Worm (Caenorhabditis elegans) whole organism, young adult: ENCODE data around the gene sra-28.

Experiments
- B0035.1 ChIP-seq: sonication (generic microtip); optimal IDR thresholded peaks from 2 replicates; lab custom pipeline; 2016; ENCODE audit warnings: missing genetic modification characterization, mild to moderate bottlenecking, missing compliant biosample characterization, missing genotype, missing genetic modification reagents
- B0261.1 ChIP-seq: sonication (generic microtip); optimal IDR thresholded peaks from 2 replicates; lab custom pipeline; 2016; ENCODE audit warnings: mild to moderate bottlenecking, missing genetic modification characterization, moderate library complexity, missing compliant biosample characterization
- C06A6.2 ChIP-seq: fragments of 200-800 bp; sonication (Bioruptor generic); conservative IDR thresholded peaks from 2 replicates; pipeline ENCODE4 v1.3.6; 2022; ENCODE audit warnings: missing genetic modification characterization, missing compliant biosample characterization
- C17E4.6 ChIP-seq: fragments of 200-800 bp; sonication (Bioruptor generic); IDR thresholded peaks from 2 replicates; pipeline ENCODE4 v1.3.6; 2022; ENCODE audit warnings: missing genetic modification reagents, missing genetic modification characterization, missing compliant biosample characterization
- F10E7.11 ChIP-seq: sonication (generic microtip); optimal IDR thresholded peaks from 2 replicates; lab custom pipeline; 2017; ENCODE audit warnings: mild to moderate bottlenecking, missing genetic modification characterization, moderate library complexity, missing compliant biosample characterization
- F22D6.2 ChIP-seq: sonication (generic microtip); optimal IDR thresholded peaks from 2 replicates; lab custom pipeline; 2016; ENCODE audit warnings: mild to moderate bottlenecking, missing genetic modification characterization, missing compliant biosample characterization
- F23B12.7 ChIP-seq: sonication (generic microtip); optimal IDR thresholded peaks from 2 replicates; lab custom pipeline; 2017; ENCODE audit warnings: missing genetic modification characterization, mild to moderate bottlenecking, missing compliant biosample characterization, antibody characterized with exemption, moderate library complexity; ENCODE audit not compliant: insufficient read depth
- F33H1.4 ChIP-seq: fragments of 200-800 bp; sonication (Bioruptor generic); IDR thresholded peaks from 2 replicates; pipeline ENCODE4 v1.3.6; 2022; ENCODE audit warnings: missing genetic modification reagents, missing genetic modification characterization, missing compliant biosample characterization
- F52B5.7 ChIP-seq: sonication (generic microtip); optimal IDR thresholded peaks from 2 replicates; lab custom pipeline; 2016; ENCODE audit warnings: mild to moderate bottlenecking, missing genetic modification characterization, missing compliant biosample characterization
- F57A8.1 ChIP-seq: fragments of 200-800 bp; sonication (Bioruptor generic); optimal IDR thresholded peaks from 2 replicates; lab custom pipeline; 2018; ENCODE audit warnings: mild to moderate bottlenecking, missing genetic modification characterization, moderate library complexity, missing compliant biosample characterization
- K11D2.4 ChIP-seq: fragments of 200-800 bp; sonication (Bioruptor generic); IDR thresholded peaks from 2 replicates; pipeline ENCODE4 v1.3.6; 2022; ENCODE audit warnings: missing genetic modification reagents, missing genetic modification characterization, missing compliant biosample characterization
- T26A5.8 ChIP-seq: sonication (generic microtip); optimal IDR thresholded peaks from 2 replicates; lab custom pipeline; 2016; ENCODE audit warnings: missing genetic modification characterization, missing compliant biosample characterization
- aptf-2 ChIP-seq: fragments of 200-800 bp; sonication (Bioruptor generic); conservative IDR thresholded peaks from 2 replicates; pipeline ENCODE4 v1.3.6; 2022; ENCODE audit warnings: missing genetic modification reagents, missing genetic modification characterization, missing compliant biosample characterization
- atf-7 ChIP-seq: sonication (generic microtip); optimal IDR thresholded peaks from 2 replicates; lab custom pipeline; 2017; ENCODE audit warnings: mild to moderate bottlenecking, missing genetic modification characterization, missing compliant biosample characterization
- athp-1 ChIP-seq: sonication (generic microtip); optimal IDR thresholded peaks from 2 replicates; lab custom pipeline; 2017; ENCODE audit warnings: mild to moderate bottlenecking, missing genetic modification characterization, missing compliant biosample characterization
- attf-3 ChIP-seq: fragments of 200-800 bp; sonication (Bioruptor generic); conservative IDR thresholded peaks from 2 replicates; pipeline ENCODE4 v1.3.6; 2022; ENCODE audit warnings: missing genetic modification reagents, missing genetic modification characterization, missing compliant biosample characterization
- cebp-1 ChIP-seq, 2 experiments: fragments of 200-800 bp in 1 of 2; sonication (Bioruptor generic) in 1 of 2; sonication (generic microtip) in 1 of 2; IDR thresholded peaks in 1 of 2; optimal IDR thresholded peaks in 1 of 2; 2 replicates each; pipeline versions ENCODE4 v1.3.6 to Lab custom; 2017 to 2022; ENCODE audit warnings: missing compliant biosample characterization in 2 of 2, missing genetic modification characterization in 2 of 2, mild to moderate bottlenecking in 1 of 2, missing genetic modification reagents in 1 of 2, moderate library complexity in 1 of 2
- ceh-40 ChIP-seq: fragments of 200-800 bp; sonication (Bioruptor generic); IDR thresholded peaks from 2 replicates; pipeline ENCODE4 v1.3.6; 2022; ENCODE audit warnings: missing genetic modification characterization, missing compliant biosample characterization
- ceh-79 ChIP-seq: sonication (generic microtip); optimal IDR thresholded peaks from 2 replicates; lab custom pipeline; 2017; ENCODE audit warnings: mild to moderate bottlenecking, missing genetic modification characterization, missing compliant biosample characterization
- ceh-91 ChIP-seq: fragments of 200-800 bp; sonication (Bioruptor generic); IDR thresholded peaks from 2 replicates; pipeline ENCODE4 v1.3.6; 2022; ENCODE audit warnings: missing genetic modification reagents, missing genetic modification characterization, missing compliant biosample characterization
- chd-7 ChIP-seq: sonication (generic microtip); optimal IDR thresholded peaks from 2 replicates; lab custom pipeline; 2016; ENCODE audit warnings: mild to moderate bottlenecking, missing genetic modification characterization, moderate library complexity, missing compliant biosample characterization
- die-1 ChIP-seq: sonication (generic microtip); optimal IDR thresholded peaks from 2 replicates; lab custom pipeline; 2016; ENCODE audit warnings: missing genotype, mild to moderate bottlenecking, missing genetic modification characterization, missing compliant biosample characterization
- dox-1 ChIP-seq: fragments of 200-800 bp; sonication (Bioruptor generic); IDR thresholded peaks from 2 replicates; pipeline ENCODE4 v1.3.6; 2022; ENCODE audit warnings: missing genetic modification reagents, missing genetic modification characterization, missing compliant biosample characterization
- ets-4 ChIP-seq: fragments of 200-800 bp; sonication (Bioruptor generic); optimal IDR thresholded peaks from 2 replicates; lab custom pipeline; 2018; ENCODE audit warnings: mild to moderate bottlenecking, missing genetic modification characterization, missing compliant biosample characterization
- hlh-12 ChIP-seq: sonication (generic microtip); optimal IDR thresholded peaks from 2 replicates; lab custom pipeline; 2016; ENCODE audit warnings: missing genetic modification characterization, missing compliant biosample characterization
- hmg-1.2 ChIP-seq: fragments of 200-800 bp; sonication (Bioruptor generic); IDR thresholded peaks from 2 replicates; pipeline ENCODE4 v1.3.6; 2022; ENCODE audit warnings: missing genetic modification reagents, missing genetic modification characterization, missing compliant biosample characterization
- hsf-1 ChIP-seq: fragments of 200-800 bp; sonication (Bioruptor generic); IDR thresholded peaks from 2 replicates; pipeline ENCODE4 v1.3.6; 2022; ENCODE audit warnings: missing genetic modification reagents, missing genetic modification characterization, missing compliant biosample characterization
- let-526 ChIP-seq: fragments of 200-800 bp; sonication (Bioruptor generic); IDR thresholded peaks from 2 replicates; pipeline ENCODE4 v1.3.6; 2022; ENCODE audit warnings: missing genetic modification reagents, missing genetic modification characterization, missing compliant biosample characterization
- lsy-27 ChIP-seq: sonication (generic microtip); optimal IDR thresholded peaks from 2 replicates; lab custom pipeline; 2017; ENCODE audit warnings: missing genetic modification characterization, mild to moderate bottlenecking, missing compliant biosample characterization, antibody characterized with exemption, missing genotype, borderline replicate concordance; ENCODE audit not compliant: insufficient read depth
- madf-10 ChIP-seq: sonication (generic microtip); optimal IDR thresholded peaks from 2 replicates; lab custom pipeline; 2016; ENCODE audit warnings: mild to moderate bottlenecking, missing genetic modification characterization, missing compliant biosample characterization
- madf-3 ChIP-seq: fragments of 200-800 bp; sonication (Bioruptor generic); IDR thresholded peaks from 2 replicates; pipeline ENCODE4 v1.3.6; 2022; ENCODE audit warnings: missing genetic modification reagents, missing genetic modification characterization, missing compliant biosample characterization
- mel-28 ChIP-seq: sonication (generic microtip); optimal IDR thresholded peaks from 2 replicates; lab custom pipeline; 2016; ENCODE audit warnings: borderline replicate concordance, mild to moderate bottlenecking, missing genetic modification characterization, missing compliant biosample characterization
- mes-4 ChIP-seq: sonication (generic microtip); optimal IDR thresholded peaks from 2 replicates; lab custom pipeline; 2016; ENCODE audit warnings: missing genotype, missing genetic modification characterization, missing compliant biosample characterization
- nfyb-1 ChIP-seq: fragments of 200-800 bp; sonication (Bioruptor generic); IDR thresholded peaks from 2 replicates; pipeline ENCODE4 v1.3.6; 2022; ENCODE audit warnings: missing genetic modification reagents, missing genetic modification characterization, missing compliant biosample characterization
- nhr-80 ChIP-seq: sonication (generic microtip); optimal IDR thresholded peaks from 2 replicates; lab custom pipeline; 2016; ENCODE audit warnings: missing genetic modification characterization, missing compliant biosample characterization
- nhr-90 ChIP-seq: sonication (generic microtip); optimal IDR thresholded peaks from 2 replicates; lab custom pipeline; 2016; ENCODE audit warnings: missing genotype, mild to moderate bottlenecking, missing genetic modification characterization, missing compliant biosample characterization
- pbrm-1 ChIP-seq: fragments of 200-800 bp; sonication (Bioruptor generic); IDR thresholded peaks from 2 replicates; pipeline ENCODE4 v1.3.6; 2022; ENCODE audit warnings: missing genetic modification reagents, missing genetic modification characterization, missing compliant biosample characterization
- pha-4 ChIP-seq: fragments of 150-350 bp; sonication (generic microtip); optimal IDR thresholded peaks from 2 replicates; lab custom pipeline; 2014; ENCODE audit warnings: missing biosample characterization, missing genetic modification reagents, missing genetic modification characterization
- rcor-1 ChIP-seq: fragments of 200-800 bp; sonication (Bioruptor generic); IDR thresholded peaks from 2 replicates; pipeline ENCODE4 v1.3.6; 2022; ENCODE audit warnings: missing genetic modification reagents, missing genetic modification characterization, missing compliant biosample characterization
- rec-8 ChIP-seq, 2 experiments: sonication (generic microtip); optimal IDR thresholded peaks; 2 replicates each; lab custom pipeline; 2016; ENCODE audit warnings: mild to moderate bottlenecking in 2 of 2, missing genetic modification characterization in 2 of 2, missing genetic modification reagents in 2 of 2, missing genotype in 2 of 2, missing biosample characterization in 1 of 2, missing compliant biosample characterization in 1 of 2, moderate library complexity in 1 of 2
- rpc-1 ChIP-seq, 2 experiments: fragments of 150-350 bp in 1 of 2; sonication (generic microtip) in 1 of 2; optimal IDR thresholded peaks; 2 replicates each; lab custom pipeline; 2014 to 2018; ENCODE audit warnings: missing biosample characterization in 1 of 2, missing genetic modification characterization in 1 of 2, missing genetic modification reagents in 1 of 2, missing genotype in 1 of 2
- sdz-38 ChIP-seq: sonication (generic microtip); optimal IDR thresholded peaks from 2 replicates; lab custom pipeline; 2016; ENCODE audit warnings: missing genotype, missing genetic modification characterization, missing compliant biosample characterization
- sea-2 ChIP-seq: fragments of 200-800 bp; sonication (Bioruptor generic); IDR thresholded peaks from 2 replicates; pipeline ENCODE4 v1.3.6; 2022; ENCODE audit warnings: missing genetic modification characterization, missing compliant biosample characterization
- snpc-1.1 ChIP-seq: sonication (generic microtip); optimal IDR thresholded peaks from 2 replicates; lab custom pipeline; 2017; ENCODE audit warnings: missing genetic modification characterization, mild to moderate bottlenecking, missing compliant biosample characterization, antibody characterized with exemption, moderate library complexity, missing genotype, missing genetic modification reagents; ENCODE audit not compliant: insufficient read depth
- sptf-2 ChIP-seq: fragments of 200-800 bp; sonication (Bioruptor generic); optimal IDR thresholded peaks from 2 replicates; lab custom pipeline; 2018; ENCODE audit warnings: mild to moderate bottlenecking, missing genetic modification characterization, missing compliant biosample characterization
- tbp1 ChIP-seq: fragments of 200-800 bp; sonication (Bioruptor generic); optimal IDR thresholded peaks from 2 replicates; lab custom pipeline; 2018; ENCODE audit warnings: mild to moderate bottlenecking, missing genetic modification characterization, missing compliant biosample characterization
- xnd-1 ChIP-seq: sonication (generic microtip); optimal IDR thresholded peaks from 2 replicates; lab custom pipeline; 2016; ENCODE audit warnings: missing genotype, missing genetic modification reagents, missing genetic modification characterization, missing compliant biosample characterization
- ztf-25 ChIP-seq: fragments of 200-800 bp; sonication (Bioruptor generic); IDR thresholded peaks from 2 replicates; pipeline ENCODE4 v1.3.6; 2022; ENCODE audit warnings: missing genetic modification reagents, missing genetic modification characterization, missing compliant biosample characterization
- ztf-28 ChIP-seq: fragments of 200-800 bp; sonication (Bioruptor generic); IDR thresholded peaks from 2 replicates; pipeline ENCODE4 v1.3.6; 2022; ENCODE audit warnings: missing genetic modification reagents, missing genetic modification characterization, missing compliant biosample characterization

Gene sra-28

ce11 chrII:6563238-6563637, 10.3 kb downstream of the sra-28 start:
- TF ChIP-seq pha-4 (tag; lab: Kevin White, UChicago) = no peak
- TF ChIP-seq aptf-2 = no peak
- no peak for TF ChIP-seq F23B12.7 (tag; lab: Kevin White, UChicago)
- TF ChIP-seq atf-7 = no peak
- no peak for TF ChIP-seq dox-1 (GFP tag; lab: Robert Waterston, UW)
- no peak for TF ChIP-seq athp-1
- TF ChIP-seq T26A5.8 (tag; lab: Kevin White, UChicago) = no peak
- no peak for TF ChIP-seq B0035.1 (tag; lab: Kevin White, UChicago)
- no peak for TF ChIP-seq ztf-25 (GFP tag; lab: Robert Waterston, UW)
- TF ChIP-seq die-1 (tag; lab: Kevin White, UChicago) = no peak
- no peak for TF ChIP-seq attf-3 (GFP tag; lab: Robert Waterston, UW)
- TF ChIP-seq ceh-79 (tag; lab: Kevin White, UChicago) = no peak
- no peak for TF ChIP-seq nhr-90 (tag; lab: Kevin White, UChicago)
- no peak for TF ChIP-seq F10E7.11 (tag; lab: Kevin White, UChicago)
- no peak for TF ChIP-seq madf-3 (GFP tag; lab: Robert Waterston, UW)
- TF ChIP-seq hmg-1.2 = peak; percentile 87
- TF ChIP-seq madf-10 (tag; lab: Kevin White, UChicago) = no peak
- TF ChIP-seq C17E4.6 (GFP tag; lab: Robert Waterston, UW) = no peak
- no peak for TF ChIP-seq sptf-2 (GFP tag; lab: Kevin White, UChicago)
- TF ChIP-seq ztf-28 = no peak
- no peak for TF ChIP-seq rec-8 (tag; optimal IDR thresholded peaks at IDR 0.05; lab: Kevin White, UChicago)
- no peak for TF ChIP-seq chd-7 (tag; lab: Kevin White, UChicago)
- TF ChIP-seq mel-28 (tag; lab: Kevin White, UChicago) = no peak
- TF ChIP-seq rpc-1 (optimal IDR thresholded peaks at IDR 0.05; lab: Kevin White, UChicago) = no peak
- no peak for TF ChIP-seq rpc-1 (tag; optimal IDR thresholded peaks at IDR 0.05; lab: Kevin White, UChicago)
- TF ChIP-seq ceh-91 = no peak
- no peak for TF ChIP-seq F52B5.7 (tag; lab: Kevin White, UChicago)
- no peak for TF ChIP-seq F57A8.1
- no peak for TF ChIP-seq ceh-40
- no peak for TF ChIP-seq lsy-27 (tag; lab: Kevin White, UChicago)
- TF ChIP-seq rcor-1 (GFP tag; lab: Robert Waterston, UW) = no peak
- peak; percentile 44 for TF ChIP-seq nhr-80 (tag; lab: Kevin White, UChicago)
- no peak for TF ChIP-seq pbrm-1 (GFP tag; lab: Robert Waterston, UW)
- no peak for TF ChIP-seq F33H1.4 (GFP tag; lab: Robert Waterston, UW)
- TF ChIP-seq let-526 = no peak
- TF ChIP-seq nfyb-1 (GFP tag; lab: Robert Waterston, UW) = 0 out of 2 replicates have a peak, but pooled peaks have one; percentile 22
- TF ChIP-seq hsf-1 (GFP tag; lab: Robert Waterston, UW) = no peak
- TF ChIP-seq tbp1 (GFP tag; lab: Kevin White, UChicago) = peak; percentile 11
- no peak for TF ChIP-seq B0261.1
- TF ChIP-seq snpc-1.1 (tag; lab: Kevin White, UChicago) = no peak
- no peak for TF ChIP-seq hlh-12 (tag; lab: Kevin White, UChicago)
- no peak for TF ChIP-seq C06A6.2 (GFP tag; lab: Robert Waterston, UW)
- TF ChIP-seq cebp-1 (GFP tag; IDR thresholded peaks at IDR 0.05; lab: Robert Waterston, UW) = no peak
- peak; percentile 46 for TF ChIP-seq cebp-1 (tag; optimal IDR thresholded peaks at IDR 0.05; lab: Kevin White, UChicago)
- no peak for TF ChIP-seq mes-4 (tag; lab: Kevin White, UChicago)
- TF ChIP-seq K11D2.4 = no peak
- TF ChIP-seq sea-2 (GFP tag; lab: Robert Waterston, UW) = no peak
- no peak for TF ChIP-seq xnd-1
- no peak for TF ChIP-seq F22D6.2 (tag; lab: Kevin White, UChicago)
- no peak for TF ChIP-seq ets-4 (GFP tag; lab: Kevin White, UChicago)
- no peak for TF ChIP-seq sdz-38 (tag; lab: Kevin White, UChicago)
